Worm (Caenorhabditis elegans) whole organism, L1 larva: ENCODE data around the gene str-141.
A peak's percentile ranks its signal among the peaks of the same experiment; 100 is the strongest.
"Not testable (repeated sequence)": the region's sequence is repeated elsewhere in the genome, so short reads cannot be mapped to it uniquely, and the experiment has no call there.

Experiments used
- C04F5.9 ChIP-seq: sonication (generic microtip); optimal IDR thresholded peaks from 2 replicates; lab custom pipeline; 2016; ENCODE audit warnings: missing genetic modification characterization, missing compliant biosample characterization
- Y116A8C.19 ChIP-seq: sonication (generic microtip); optimal IDR thresholded peaks from 2 replicates; lab custom pipeline; 2016; ENCODE audit warnings: missing compliant biosample characterization, missing genetic modification characterization, borderline replicate concordance
- ama-1 ChIP-seq: fragments of 150-350 bp; optimal IDR thresholded peaks from 2 replicates; lab custom pipeline; 2014
- blmp-1 ChIP-seq: fragments of 150-350 bp; optimal IDR thresholded peaks from 2 replicates; lab custom pipeline; 2014; ENCODE audit warnings: missing biosample characterization, missing genetic modification characterization
- ceh-63 ChIP-seq: fragments of 200-800 bp; sonication (Bioruptor generic); optimal IDR thresholded peaks from 2 replicates; lab custom pipeline; 2018; ENCODE audit warnings: mild to moderate bottlenecking, missing genetic modification characterization, missing compliant biosample characterization
- ceh-8 ChIP-seq: fragments of 200-800 bp; sonication (Bioruptor generic); optimal IDR thresholded peaks from 2 replicates; lab custom pipeline; 2018; ENCODE audit warnings: mild to moderate bottlenecking, missing genetic modification characterization, moderate library complexity, missing compliant biosample characterization
- ceh-82 ChIP-seq, 3 experiments: fragments of 150-350 bp in 1 of 3; sonication (generic microtip) in 2 of 3; optimal IDR thresholded peaks; 2 replicates each; lab custom pipeline; 2014 to 2017; ENCODE audit warnings: missing biosample characterization in 3 of 3, missing genetic modification characterization in 3 of 3
- dpl-1 ChIP-seq, 3 experiments: fragments of 150-350 bp in 2 of 3; sonication (generic microtip) in 1 of 3; optimal IDR thresholded peaks; 2 replicates each; lab custom pipeline; 2014 to 2017; ENCODE audit warnings: missing biosample characterization in 3 of 3, missing genetic modification characterization in 3 of 3, missing genetic modification reagents in 3 of 3
- dsc-1 ChIP-seq: sonication (generic microtip); optimal IDR thresholded peaks from 2 replicates; lab custom pipeline; 2016; ENCODE audit warnings: mild to moderate bottlenecking, missing genetic modification characterization, missing compliant biosample characterization
- efl-1 ChIP-seq, 4 experiments: fragments of 150-350 bp; optimal IDR thresholded peaks in 3 of 4; peaks in 1 of 4; 1 replicate in 1 of 4; 2 replicates in 3 of 4; lab custom pipeline; 2014; ENCODE audit warnings: missing biosample characterization in 2 of 4, missing genetic modification characterization in 2 of 4, missing genetic modification reagents in 2 of 4
- egl-27 ChIP-seq, 2 experiments: fragments of 150-350 bp in 1 of 2; sonication (generic microtip); optimal IDR thresholded peaks; 3 replicates each; lab custom pipeline; 2017 to 2018; ENCODE audit warnings: missing biosample characterization in 2 of 2, missing genetic modification characterization in 2 of 2, missing genetic modification reagents in 2 of 2
- elt-3 ChIP-seq, 6 experiments: fragments of 150-350 bp in 1 of 6; sonication (generic microtip); optimal IDR thresholded peaks; 2 replicates each; lab custom pipeline; 2017 to 2018; ENCODE audit warnings: missing biosample characterization in 6 of 6, missing genetic modification characterization in 6 of 6, inconsistent platforms in 1 of 6
- ets-5 ChIP-seq: fragments of 200-800 bp; sonication (Bioruptor generic); IDR thresholded peaks from 2 replicates; pipeline ENCODE4 v1.3.6; 2022; ENCODE audit warnings: missing genetic modification characterization, missing compliant biosample characterization
- hlh-17 ChIP-seq: fragments of 200-800 bp; sonication (Bioruptor generic); optimal IDR thresholded peaks from 2 replicates; lab custom pipeline; 2018; ENCODE audit warnings: missing genetic modification characterization, mild to moderate bottlenecking, missing compliant biosample characterization, moderate library complexity, borderline replicate concordance
- hlh-4 ChIP-seq: sonication (generic microtip); optimal IDR thresholded peaks from 2 replicates; lab custom pipeline; 2016; ENCODE audit warnings: mild to moderate bottlenecking, missing genetic modification characterization, missing compliant biosample characterization
- irx-1 ChIP-seq: sonication (generic microtip); optimal IDR thresholded peaks from 2 replicates; lab custom pipeline; 2016; ENCODE audit warnings: missing genetic modification characterization, missing compliant biosample characterization
- jun-1 ChIP-seq: fragments of 150-350 bp; optimal IDR thresholded peaks from 2 replicates; lab custom pipeline; 2014; ENCODE audit warnings: missing biosample characterization, missing genetic modification reagents, missing genetic modification characterization
- lin-13 ChIP-seq: fragments of 150-350 bp; optimal IDR thresholded peaks from 2 replicates; lab custom pipeline; 2014; ENCODE audit warnings: missing biosample characterization, missing genetic modification reagents, missing genetic modification characterization
- lin-14 ChIP-seq: fragments of 200-800 bp; sonication (Bioruptor generic); optimal IDR thresholded peaks from 2 replicates; lab custom pipeline; 2018; ENCODE audit warnings: mild to moderate bottlenecking, missing genetic modification characterization, moderate library complexity, missing compliant biosample characterization
- lin-39 ChIP-seq: fragments of 150-350 bp; optimal IDR thresholded peaks from 2 replicates; lab custom pipeline; 2014; ENCODE audit warnings: missing biosample characterization, missing genetic modification reagents, missing genetic modification characterization
- lir-3 ChIP-seq: sonication (generic microtip); optimal IDR thresholded peaks from 2 replicates; lab custom pipeline; 2016; ENCODE audit warnings: mild to moderate bottlenecking, missing genetic modification characterization, moderate library complexity, missing compliant biosample characterization; ENCODE audit not compliant: poor library complexity
- lsy-2 ChIP-seq, 2 experiments: fragments of 150-350 bp; optimal IDR thresholded peaks; 2 replicates each; lab custom pipeline; 2014; ENCODE audit warnings: missing biosample characterization in 2 of 2, missing genetic modification characterization in 2 of 2
- mab-9 ChIP-seq: fragments of 200-800 bp; sonication (Bioruptor generic); IDR thresholded peaks from 2 replicates; pipeline ENCODE4 v1.3.6; 2022; ENCODE audit warnings: missing genetic modification reagents, missing genetic modification characterization, missing compliant biosample characterization
- mep-1 ChIP-seq: fragments of 150-350 bp; optimal IDR thresholded peaks from 2 replicates; lab custom pipeline; 2014; ENCODE audit warnings: missing biosample characterization, missing genetic modification characterization
- nhr-11 ChIP-seq: fragments of 150-350 bp; optimal IDR thresholded peaks from 2 replicates; lab custom pipeline; 2014; ENCODE audit warnings: missing biosample characterization, missing genetic modification characterization
- nhr-19 ChIP-seq: fragments of 200-800 bp; sonication (Bioruptor generic); conservative IDR thresholded peaks from 2 replicates; pipeline ENCODE4 v1.3.6; 2022; ENCODE audit warnings: missing genetic modification characterization, missing compliant biosample characterization
- nhr-20 ChIP-seq: sonication (generic microtip); optimal IDR thresholded peaks from 2 replicates; lab custom pipeline; 2016; ENCODE audit warnings: mild to moderate bottlenecking, missing genetic modification characterization, missing compliant biosample characterization
- nhr-28 ChIP-seq: fragments of 150-350 bp; optimal IDR thresholded peaks from 2 replicates; lab custom pipeline; 2014; ENCODE audit warnings: missing biosample characterization, missing genetic modification characterization
- nhr-71 ChIP-seq: sonication (generic microtip); optimal IDR thresholded peaks from 2 replicates; lab custom pipeline; 2016; ENCODE audit warnings: mild to moderate bottlenecking, missing genetic modification characterization, moderate library complexity, missing compliant biosample characterization
- nhr-84 ChIP-seq: sonication (generic microtip); optimal IDR thresholded peaks from 2 replicates; lab custom pipeline; 2017; ENCODE audit warnings: missing biosample characterization, missing genetic modification characterization
- nhr-85 ChIP-seq: sonication (generic microtip); peaks from one replicate; lab custom pipeline; 2016; ENCODE audit warnings: missing genetic modification characterization, inconsistent platforms, missing compliant biosample characterization
- pag-3 ChIP-seq: sonication (generic microtip); optimal IDR thresholded peaks from 2 replicates; lab custom pipeline; 2017; ENCODE audit warnings: missing genetic modification characterization, mild to moderate bottlenecking, missing compliant biosample characterization, antibody characterized with exemption, borderline replicate concordance; ENCODE audit not compliant: insufficient read depth
- pqm-1 ChIP-seq: sonication (generic microtip); optimal IDR thresholded peaks from 3 replicates; lab custom pipeline; 2017; ENCODE audit warnings: missing biosample characterization, missing genetic modification characterization
- rnt-1 ChIP-seq: sonication (generic microtip); optimal IDR thresholded peaks from 2 replicates; lab custom pipeline; 2016; ENCODE audit warnings: mild to moderate bottlenecking, missing genetic modification characterization, moderate library complexity, missing compliant biosample characterization
- snpc-4 ChIP-seq: fragments of 150-350 bp; optimal IDR thresholded peaks from 2 replicates; lab custom pipeline; 2014; ENCODE audit warnings: missing biosample characterization, missing genetic modification characterization
- snu-23 ChIP-seq: sonication (generic microtip); optimal IDR thresholded peaks from 2 replicates; lab custom pipeline; 2016; ENCODE audit warnings: missing genetic modification characterization, missing compliant biosample characterization
- swsn-7 ChIP-seq: sonication (generic microtip); optimal IDR thresholded peaks from 2 replicates; lab custom pipeline; 2016; ENCODE audit warnings: missing genetic modification characterization, missing compliant biosample characterization
- unc-130 ChIP-seq: fragments of 150-350 bp; optimal IDR thresholded peaks from 2 replicates; lab custom pipeline; 2017; ENCODE audit warnings: missing biosample characterization, missing genetic modification characterization, inconsistent platforms
- unc-62 ChIP-seq: fragments of 150-350 bp; optimal IDR thresholded peaks from 2 replicates; lab custom pipeline; 2014; ENCODE audit warnings: missing biosample characterization, missing genetic modification reagents, missing genetic modification characterization
- unc-98 ChIP-seq: fragments of 200-800 bp; sonication (Bioruptor generic); IDR thresholded peaks from 2 replicates; pipeline ENCODE4 v1.3.6; 2022; ENCODE audit warnings: missing genetic modification characterization, missing compliant biosample characterization
- vab-15 ChIP-seq: sonication (generic microtip); optimal IDR thresholded peaks from 2 replicates; lab custom pipeline; 2017; ENCODE audit warnings: missing genotype, mild to moderate bottlenecking, missing genetic modification characterization, missing compliant biosample characterization
- ztf-11 ChIP-seq, 2 experiments: sonication (generic microtip); optimal IDR thresholded peaks; 2 replicates each; lab custom pipeline; 2016 to 2017; ENCODE audit warnings: missing genetic modification characterization in 2 of 2, missing biosample characterization in 1 of 2, missing compliant biosample characterization in 1 of 2
- ztf-4 ChIP-seq: fragments of 150-350 bp; optimal IDR thresholded peaks from 2 replicates; lab custom pipeline; 2014; ENCODE audit warnings: missing biosample characterization, missing genetic modification characterization

The str-141 gene

ce11 chrV:11286114-11286513 lies 37.5 kb downstream of the str-141 start, which contains the start of gene C03E10.3:
Gene C03E10.3 (plus strand): TSS chrV:11286414.
- not testable (repeated sequence) for TF ChIP-seq efl-1 (optimal IDR thresholded peaks at IDR 0.05; lab: Kevin White, UChicago)
- TF ChIP-seq efl-1 (GFP tag; optimal IDR thresholded peaks at IDR 0.05 in 1 of 2; lab: Kevin White, UChicago) = peak in 1 of 2 experiments; percentile 40
- TF ChIP-seq, all 84 proteins: peak for 1; not testable (repeated sequence) for 83

ce11 chrV:11282272-11282671 lies 41.3 kb downstream of the str-141 start, which contains the start of gene gly-20:
Gene gly-20 (plus strand): TSS chrV:11282572.
- TF ChIP-seq nhr-71 (no peak), Y116A8C.19 (tag; lab: Kevin White, UChicago) (no peak), ceh-82 (tag; optimal IDR thresholded peaks at IDR 0.05; lab: Kevin White, UChicago) (no peak), ztf-11 (tag; optimal IDR thresholded peaks at IDR 0.05; lab: Kevin White, UChicago) (no peak), lin-14 (GFP tag; lab: Kevin White, UChicago) (no peak), ceh-8 (GFP tag; lab: Kevin White, UChicago) (no peak), dsc-1 (no peak), mab-9 (GFP tag; lab: Robert Waterston, UW) (no peak), swsn-7 (tag; lab: Kevin White, UChicago) (no peak), nhr-28 (tag; lab: Kevin White, UChicago) (no peak), nhr-11 (tag; lab: Kevin White, UChicago) (no peak), unc-98 (GFP tag; lab: Robert Waterston, UW) (no peak), nhr-84 (tag; lab: Kevin White, UChicago) (no peak), nhr-20 (tag; lab: Kevin White, UChicago) (no peak)

- TF ChIP-seq rnt-1 (tag; lab: Kevin White, UChicago) = peak; percentile 16
- TF ChIP-seq lin-13 (GFP tag; lab: Kevin White, UChicago) = no peak
- TF ChIP-seq vab-15 (tag; lab: Kevin White, UChicago) = no peak
- TF ChIP-seq lsy-2 (tag; optimal IDR thresholded peaks at IDR 0.05; lab: Kevin White, UChicago) = peak in 1 of 2 experiments; percentile 11
- TF ChIP-seq snu-23 (GFP tag; lab: Kevin White, UChicago) = peak; percentile 46
- peak; percentile 66 for TF ChIP-seq mep-1 (tag; lab: Kevin White, UChicago)
- TF ChIP-seq blmp-1 (tag; lab: Kevin White, UChicago) = peak; percentile 97
- peak in 1 of 3 experiments; percentile 9 for TF ChIP-seq dpl-1 (GFP tag; optimal IDR thresholded peaks at IDR 0.05; lab: Kevin White, UChicago)
- no peak for TF ChIP-seq ama-1 (lab: Kevin White, UChicago)
- TF ChIP-seq efl-1 (optimal IDR thresholded peaks at IDR 0.05; lab: Kevin White, UChicago) = peak; percentile 3 to 19
- no peak for TF ChIP-seq efl-1 (GFP tag; optimal IDR thresholded peaks at IDR 0.05 in 1 of 2; lab: Kevin White, UChicago)
- no peak for TF ChIP-seq pqm-1 (tag; lab: Kevin White, UChicago)
- TF ChIP-seq ceh-82 (tag; optimal IDR thresholded peaks at IDR 0.05; lab: Kevin White, UChicago) = peak in 1 of 3 experiments; percentile 8
- TF ChIP-seq unc-130 (tag; lab: Kevin White, UChicago) = peak; percentile 5
- TF ChIP-seq nhr-85 (tag; lab: Kevin White, UChicago) = peak; percentile 37
- peak in 1 of 6 experiments; percentile 27 for TF ChIP-seq elt-3 (tag; optimal IDR thresholded peaks at IDR 0.05; lab: Kevin White, UChicago)
- peak; percentile 21 for TF ChIP-seq irx-1 (tag; lab: Kevin White, UChicago)
- no peak for TF ChIP-seq snpc-4
- peak; percentile 78 for TF ChIP-seq lin-14 (GFP tag; lab: Kevin White, UChicago)
- TF ChIP-seq nhr-20 (tag; lab: Kevin White, UChicago) = peak; percentile 62
Measured at ce11 chrV:11281414-11282209, 42.0 kb downstream of the str-141 start.

ce11 chrV:11279564-11279963 lies 44.1 kb downstream of the str-141 start:
- TF ChIP-seq lir-3 = no peak
- no peak for TF ChIP-seq hlh-4 (tag; lab: Kevin White, UChicago)
- no peak for TF ChIP-seq ztf-4 (tag; lab: Kevin White, UChicago)
- no peak for TF ChIP-seq ets-5
- TF ChIP-seq blmp-1 (tag; lab: Kevin White, UChicago) = no peak
- no peak for TF ChIP-seq pag-3 (tag; lab: Kevin White, UChicago)
- no peak for TF ChIP-seq lin-13 (GFP tag; lab: Kevin White, UChicago)
- no peak for TF ChIP-seq lin-39 (tag; lab: Kevin White, UChicago)
- TF ChIP-seq lsy-2 (tag; optimal IDR thresholded peaks at IDR 0.05; lab: Kevin White, UChicago) = no peak
- TF ChIP-seq C04F5.9 = no peak
- TF ChIP-seq ceh-63 (GFP tag; lab: Kevin White, UChicago) = no peak
- TF ChIP-seq jun-1 = no peak
- TF ChIP-seq elt-3 (tag; optimal IDR thresholded peaks at IDR 0.05; lab: Kevin White, UChicago) = no peak
- no peak for TF ChIP-seq nhr-19
- no peak for TF ChIP-seq unc-62 (GFP tag; lab: Kevin White, UChicago)
- no peak for TF ChIP-seq egl-27 (tag; optimal IDR thresholded peaks at IDR 0.05; lab: Kevin White, UChicago)
- no peak for TF ChIP-seq hlh-17 (GFP tag; lab: Kevin White, UChicago)
